Worm (Caenorhabditis elegans) whole organism, L3 larva: Measurements from ENCODE around the gene R09B5.11.

Experiments used
- ZK546.5 ChIP-seq: sonication (generic microtip); optimal IDR thresholded peaks from 2 replicates; lab custom pipeline; 2017; ENCODE audit warnings: missing biosample characterization, missing genetic modification characterization
- aly-2 ChIP-seq: fragments of 150-350 bp; optimal IDR thresholded peaks from 2 replicates; lab custom pipeline; 2014; ENCODE audit warnings: missing biosample characterization, missing genetic modification characterization
- ama-1 ChIP-seq: fragments of 150-350 bp; optimal IDR thresholded peaks from 2 replicates; lab custom pipeline; 2018
- ceh-28 ChIP-seq: fragments of 150-350 bp; optimal IDR thresholded peaks from 2 replicates; lab custom pipeline; 2014; ENCODE audit warnings: missing biosample characterization, missing genetic modification reagents, missing genetic modification characterization
- ceh-82 ChIP-seq: fragments of 150-350 bp; optimal IDR thresholded peaks from 2 replicates; lab custom pipeline; 2014; ENCODE audit warnings: missing biosample characterization, missing genetic modification characterization
- ceh-9 ChIP-seq: sonication (generic microtip); optimal IDR thresholded peaks from 2 replicates; lab custom pipeline; 2018; ENCODE audit warnings: missing biosample characterization, missing genetic modification characterization
- daf-12 ChIP-seq: fragments of 150-350 bp; optimal IDR thresholded peaks from 2 replicates; lab custom pipeline; 2014; ENCODE audit warnings: missing biosample characterization, missing genetic modification reagents, missing genetic modification characterization
- egl-5 ChIP-seq: fragments of 150-350 bp; optimal IDR thresholded peaks from 2 replicates; lab custom pipeline; 2017; ENCODE audit warnings: missing biosample characterization, missing genetic modification reagents, missing genetic modification characterization, inconsistent platforms
- elt-1 ChIP-seq: fragments of 150-350 bp; optimal IDR thresholded peaks from 2 replicates; lab custom pipeline; 2014; ENCODE audit warnings: missing biosample characterization, missing genetic modification characterization
- elt-2 ChIP-seq: sonication (generic microtip); optimal IDR thresholded peaks from 2 replicates; lab custom pipeline; 2016; ENCODE audit warnings: missing genetic modification reagents, mild to moderate bottlenecking, missing genetic modification characterization, missing compliant biosample characterization
- elt-3 ChIP-seq, 3 experiments: fragments of 150-350 bp in 1 of 3; sonication (generic microtip) in 2 of 3; optimal IDR thresholded peaks; 2 replicates in 2 of 3; 4 replicates in 1 of 3; lab custom pipeline; 2014 to 2017; ENCODE audit warnings: missing biosample characterization in 3 of 3, missing genetic modification characterization in 3 of 3
- eor-1 ChIP-seq, 2 experiments: fragments of 150-350 bp; optimal IDR thresholded peaks; 2 replicates each; lab custom pipeline; 2014 to 2018; ENCODE audit warnings: missing biosample characterization in 2 of 2, missing genetic modification characterization in 2 of 2
- fkh-10 ChIP-seq: sonication (generic microtip); optimal IDR thresholded peaks from 2 replicates; lab custom pipeline; 2017; ENCODE audit warnings: missing biosample characterization, missing genetic modification reagents, missing genetic modification characterization
- fkh-2 ChIP-seq: fragments of 150-350 bp; optimal IDR thresholded peaks from 2 replicates; lab custom pipeline; 2014; ENCODE audit warnings: missing biosample characterization, missing genetic modification reagents, missing genetic modification characterization
- fos-1 ChIP-seq: fragments of 150-350 bp; optimal IDR thresholded peaks from 2 replicates; lab custom pipeline; 2014; ENCODE audit warnings: missing biosample characterization, missing genetic modification characterization
- hmg-11 ChIP-seq: sonication (generic microtip); optimal IDR thresholded peaks from 2 replicates; lab custom pipeline; 2016; ENCODE audit warnings: missing genetic modification characterization, missing compliant biosample characterization
- jun-1 ChIP-seq: fragments of 150-350 bp; optimal IDR thresholded peaks from 2 replicates; lab custom pipeline; 2014; ENCODE audit warnings: missing biosample characterization, missing genetic modification reagents, missing genetic modification characterization
- lin-15B ChIP-seq: fragments of 150-350 bp; optimal IDR thresholded peaks from 2 replicates; lab custom pipeline; 2014; ENCODE audit warnings: missing biosample characterization, missing genetic modification characterization
- lin-39 ChIP-seq: fragments of 150-350 bp; optimal IDR thresholded peaks from 2 replicates; lab custom pipeline; 2018; ENCODE audit warnings: missing biosample characterization, missing genetic modification reagents, missing genetic modification characterization
- lsy-12 ChIP-seq: sonication (generic microtip); optimal IDR thresholded peaks from 2 replicates; lab custom pipeline; 2016; ENCODE audit warnings: mild to moderate bottlenecking, missing genetic modification characterization, missing compliant biosample characterization
- mdl-1 ChIP-seq: fragments of 150-350 bp; optimal IDR thresholded peaks from 2 replicates; lab custom pipeline; 2014; ENCODE audit warnings: missing biosample characterization, missing genetic modification characterization
- nfya-1 ChIP-seq: sonication (generic microtip); optimal IDR thresholded peaks from 2 replicates; lab custom pipeline; 2017; ENCODE audit warnings: missing genetic modification characterization, mild to moderate bottlenecking, missing compliant biosample characterization, antibody characterized with exemption, moderate library complexity; ENCODE audit not compliant: insufficient read depth
- nhr-11 ChIP-seq: fragments of 150-350 bp; optimal IDR thresholded peaks from 2 replicates; lab custom pipeline; 2014; ENCODE audit warnings: missing biosample characterization, missing genetic modification characterization
- nhr-12 ChIP-seq: fragments of 150-350 bp; optimal IDR thresholded peaks from 2 replicates; lab custom pipeline; 2014; ENCODE audit warnings: missing biosample characterization, missing genetic modification characterization
- nhr-23 ChIP-seq: fragments of 150-350 bp; optimal IDR thresholded peaks from 2 replicates; lab custom pipeline; 2014; ENCODE audit warnings: missing biosample characterization, missing genetic modification reagents, missing genetic modification characterization
- nhr-237 ChIP-seq: fragments of 150-350 bp; optimal IDR thresholded peaks from 2 replicates; lab custom pipeline; 2014; ENCODE audit warnings: missing biosample characterization, missing genetic modification characterization
- nhr-25 ChIP-seq: sonication (generic microtip); optimal IDR thresholded peaks from 2 replicates; lab custom pipeline; 2017; ENCODE audit warnings: missing biosample characterization, missing genetic modification characterization
- nhr-43 ChIP-seq: sonication (generic microtip); optimal IDR thresholded peaks from 2 replicates; lab custom pipeline; 2016; ENCODE audit warnings: mild to moderate bottlenecking, missing genetic modification characterization, missing compliant biosample characterization; ENCODE audit not compliant: poor library complexity, severe bottlenecking
- nhr-67 ChIP-seq: fragments of 150-350 bp; optimal IDR thresholded peaks from 2 replicates; lab custom pipeline; 2014; ENCODE audit warnings: missing biosample characterization, missing genetic modification characterization
- nhr-77 ChIP-seq: fragments of 150-350 bp; optimal IDR thresholded peaks from 2 replicates; lab custom pipeline; 2014; ENCODE audit warnings: missing biosample characterization, missing genetic modification characterization
- pha-4 ChIP-seq: fragments of 150-350 bp; optimal IDR thresholded peaks from 2 replicates; lab custom pipeline; 2014; ENCODE audit warnings: missing biosample characterization, missing genetic modification reagents, missing genetic modification characterization
- pqm-1 ChIP-seq: fragments of 150-350 bp; optimal IDR thresholded peaks from 2 replicates; lab custom pipeline; 2017; ENCODE audit warnings: missing biosample characterization, missing genetic modification characterization, inconsistent platforms
- sea-2 ChIP-seq: fragments of 150-350 bp; sonication (generic microtip); optimal IDR thresholded peaks from 4 replicates; lab custom pipeline; 2014; ENCODE audit warnings: missing biosample characterization, missing genetic modification reagents, missing genetic modification characterization
- snpc-4 ChIP-seq: fragments of 150-350 bp; optimal IDR thresholded peaks from 2 replicates; lab custom pipeline; 2014; ENCODE audit warnings: missing biosample characterization, missing genetic modification characterization
- tbx-2 ChIP-seq: sonication (generic microtip); optimal IDR thresholded peaks from 2 replicates; lab custom pipeline; 2016; ENCODE audit warnings: mild to moderate bottlenecking, missing genetic modification characterization, missing compliant biosample characterization
- unc-62 ChIP-seq: fragments of 150-350 bp; sonication (generic microtip); optimal IDR thresholded peaks from 4 replicates; lab custom pipeline; 2014; ENCODE audit warnings: missing biosample characterization, missing genetic modification reagents, missing genetic modification characterization
- ztf-11 ChIP-seq: fragments of 150-350 bp; optimal IDR thresholded peaks from 2 replicates; lab custom pipeline; 2014; ENCODE audit warnings: missing biosample characterization, missing genetic modification characterization
- ztf-4 ChIP-seq: fragments of 150-350 bp; optimal IDR thresholded peaks from 2 replicates; lab custom pipeline; 2014; ENCODE audit warnings: missing biosample characterization, missing genetic modification characterization

Gene R09B5.11

ce11 chrV:1438832-1439231 is at the start of gene R09B5.11:
R09B5.11 (plus strand) TSS chrV:1439205.
- TF ChIP-seq nhr-43 (peak; percentile 62), fkh-10 (GFP tag; lab: Kevin White, UChicago) (no peak), nhr-23 (peak; percentile 12)

ce11 chrV:1389838-1390237 is 49.2 kb upstream of the R09B5.11 start:
- TF ChIP-seq ztf-11 (tag; lab: Kevin White, UChicago) (no peak), elt-2 (peak; percentile 83), nhr-43 (no peak), pha-4 (tag; lab: Kevin White, UChicago) (peak; percentile 25), pqm-1 (tag; lab: Kevin White, UChicago) (peak; percentile 35), ZK546.5 (tag; lab: Kevin White, UChicago) (no peak)

ce11 chrV:1390415-1390814 is 48.6 kb upstream of the R09B5.11 start:
- TF ChIP-seq nhr-12 (no peak), elt-1 (tag; lab: Kevin White, UChicago) (no peak), nfya-1 (tag; lab: Kevin White, UChicago) (no peak), pha-4 (tag; lab: Kevin White, UChicago) (no peak), ceh-82 (tag; lab: Kevin White, UChicago) (no peak), eor-1 (tag; optimal IDR thresholded peaks at IDR 0.05; lab: Kevin White, UChicago) (no peak), ceh-9 (tag; lab: Kevin White, UChicago) (no peak), lsy-12 (tag; lab: Kevin White, UChicago) (no peak), fkh-10 (GFP tag; lab: Kevin White, UChicago) (no peak), elt-3 (tag; optimal IDR thresholded peaks at IDR 0.05; lab: Kevin White, UChicago) (no peak), hmg-11 (tag; lab: Kevin White, UChicago) (no peak), aly-2 (tag; lab: Kevin White, UChicago) (no peak), tbx-2 (no peak), lin-39 (tag; lab: Kevin White, UChicago) (no peak), pqm-1 (tag; lab: Kevin White, UChicago) (no peak), fos-1 (tag; lab: Kevin White, UChicago) (no peak)

DNA sequence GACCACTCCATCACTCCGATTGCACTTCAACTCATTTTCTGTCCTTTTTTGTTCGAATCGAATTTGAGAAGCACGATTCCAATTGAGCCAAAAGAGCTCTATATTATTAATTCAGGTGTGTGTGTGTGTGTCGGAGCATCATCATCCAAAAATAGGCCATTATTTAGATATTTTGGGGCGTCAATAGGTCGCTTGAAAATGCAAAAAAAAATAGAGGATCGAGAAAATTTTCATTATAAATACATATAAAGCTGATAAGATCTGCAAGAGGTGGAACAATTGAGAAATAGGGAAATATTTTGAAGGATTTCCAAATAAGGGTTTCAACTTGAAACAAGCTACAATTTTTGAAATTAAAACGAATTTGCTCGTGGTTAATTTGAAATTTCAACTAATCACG is 46.1 kb upstream of the R09B5.11 start, which contains the start of gene Y75B7AR.1:
TSS of gene Y75B7AR.1 (minus strand) at position 101 of the 400 bp plus-strand sequence.
- no peak for TF ChIP-seq aly-2 (tag; lab: Kevin White, UChicago)
- no peak for TF ChIP-seq elt-1 (tag; lab: Kevin White, UChicago)
- TF ChIP-seq ztf-11 (tag; lab: Kevin White, UChicago) = no peak
- TF ChIP-seq unc-62 = no peak
- no peak for TF ChIP-seq snpc-4
- TF ChIP-seq jun-1 (tag; lab: Kevin White, UChicago) = no peak
- TF ChIP-seq hmg-11 (tag; lab: Kevin White, UChicago) = no peak

DNA sequence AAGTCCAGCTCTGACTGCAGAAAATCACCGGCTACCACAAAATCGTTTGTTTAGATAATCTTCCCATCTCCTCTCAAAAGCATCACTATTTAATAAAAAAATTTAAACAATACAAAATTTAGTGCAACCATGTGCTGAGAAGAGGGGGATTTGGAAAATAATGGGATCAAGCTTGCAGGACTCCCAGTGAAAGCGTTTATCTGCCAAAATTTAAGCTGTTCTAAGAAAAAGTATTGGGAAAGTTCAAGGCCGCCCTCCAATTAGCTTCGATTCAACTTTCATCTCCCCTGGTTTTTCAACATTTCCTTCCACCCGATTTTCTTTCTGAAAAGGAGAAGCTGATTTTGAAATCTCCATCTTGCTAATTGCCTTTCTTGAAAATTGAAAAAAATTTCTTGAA is 30.9 kb upstream of the R09B5.11 start:
- TF ChIP-seq nfya-1 (tag; lab: Kevin White, UChicago) (no peak), lin-15B (tag; lab: Kevin White, UChicago) (no peak), pha-4 (tag; lab: Kevin White, UChicago) (no peak), nhr-11 (tag; lab: Kevin White, UChicago) (no peak)

DNA sequence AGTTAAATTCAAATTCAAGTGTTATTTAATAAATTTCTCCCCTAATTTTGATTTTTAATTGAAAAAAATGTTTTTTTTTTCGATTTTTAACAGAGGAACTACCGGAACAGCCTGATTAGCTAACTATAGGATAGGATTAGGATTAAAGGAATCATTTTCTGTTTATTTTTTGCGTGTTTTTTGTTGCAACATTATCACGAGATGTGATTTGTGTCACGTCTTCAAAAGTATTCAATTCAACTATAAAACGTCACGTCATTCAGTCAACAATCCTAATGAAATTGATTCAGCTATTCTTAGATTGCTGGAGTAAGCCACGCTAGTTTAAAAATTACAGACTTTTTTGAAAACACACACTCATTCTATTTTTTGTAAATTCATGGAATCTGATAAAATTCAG is 28.3 kb upstream of the R09B5.11 start:
- TF ChIP-seq unc-62 = no peak
- no peak for TF ChIP-seq fos-1 (tag; lab: Kevin White, UChicago)
- no peak for TF ChIP-seq nhr-67
- TF ChIP-seq ama-1 (lab: Kevin White, UChicago) = no peak
- no peak for TF ChIP-seq fkh-2 (tag; lab: Kevin White, UChicago)
- no peak for TF ChIP-seq ZK546.5 (tag; lab: Kevin White, UChicago)
- no peak for TF ChIP-seq egl-5 (tag; lab: Kevin White, UChicago)
- TF ChIP-seq lin-39 (tag; lab: Kevin White, UChicago) = no peak

ce11 chrV:1411459-1411858 is 27.5 kb upstream of the R09B5.11 start, which contains the start of gene snt-5:
snt-5 (minus strand) TSS chrV:1411559.
- no peak for TF ChIP-seq fkh-10 (GFP tag; lab: Kevin White, UChicago)
- no peak for TF ChIP-seq ceh-9 (tag; lab: Kevin White, UChicago)
- TF ChIP-seq daf-12 (tag; lab: Kevin White, UChicago) = no peak
- TF ChIP-seq nhr-77 (tag; lab: Kevin White, UChicago) = no peak
- no peak for TF ChIP-seq nhr-12
- TF ChIP-seq fkh-2 (tag; lab: Kevin White, UChicago) = no peak
- no peak for TF ChIP-seq nhr-11 (tag; lab: Kevin White, UChicago)
- TF ChIP-seq jun-1 (tag; lab: Kevin White, UChicago) = no peak
- no peak for TF ChIP-seq mdl-1
- no peak for TF ChIP-seq nhr-237
- no peak for TF ChIP-seq ZK546.5 (tag; lab: Kevin White, UChicago)
- no peak for TF ChIP-seq ceh-28
- TF ChIP-seq egl-5 (tag; lab: Kevin White, UChicago) = no peak
- TF ChIP-seq sea-2 (GFP tag; lab: Kevin White, UChicago) = no peak
- no peak for TF ChIP-seq fos-1 (tag; lab: Kevin White, UChicago)
- TF ChIP-seq elt-1 (tag; lab: Kevin White, UChicago) = no peak
- TF ChIP-seq nhr-25 (tag; lab: Kevin White, UChicago) = no peak
- no peak for TF ChIP-seq ztf-4 (tag; lab: Kevin White, UChicago)
